Fruit fly (Drosophila melanogaster): ENCODE results near the gene Cbp80.

Cbp80 gene

dm6 chrX:4679813-4680381 lies 30.1 kb downstream of the Cbp80 start (continued):
- TF ChIP-seq tna (GFP tag; IDR thresholded peaks at IDR 0.05; ENCODE audit: partially characterized antibody): no peak
- TF ChIP-seq CG9932 (GFP tag; IDR thresholded peaks at IDR 0.05): peak; percentile 51; the same call in 1 of the 2 replicates
- peak; percentile 38; the same call in 1 of the 2 replicates for TF ChIP-seq bowl (GFP tag; IDR thresholded peaks at IDR 0.05)
- no peak for TF ChIP-seq CG4617 (GFP tag; optimal IDR thresholded peaks at IDR 0.05; ENCODE audit: borderline replicate concordance)
- peak; percentile 66; the same call in 1 of the 2 replicates for TF ChIP-seq ranshi (GFP tag; IDR thresholded peaks at IDR 0.05)
- peak; percentile 48 for TF ChIP-seq ems (GFP tag; optimal IDR thresholded peaks at IDR 0.05)
- TF ChIP-seq CG10462 (GFP tag; optimal IDR thresholded peaks at IDR 0.05): peak; percentile 50
- TF ChIP-seq dmrt11E (tag; optimal IDR thresholded peaks at IDR 0.05): peak; percentile 50
- no peak for TF ChIP-seq insv (GFP tag; optimal IDR thresholded peaks at IDR 0.05)
- peak; percentile 15 for TF ChIP-seq CG8944 (GFP tag; optimal IDR thresholded peaks at IDR 0.05)
- peak; percentile 49; the same call in 1 of the 2 replicates for TF ChIP-seq HLH3B (GFP tag; IDR thresholded peaks at IDR 0.05)
- 0 out of 3 replicates have a peak, but pooled peaks have one; percentile 45 for TF ChIP-seq H15 (GFP tag; IDR thresholded peaks at IDR 0.05)
- TF ChIP-seq CG17385 (GFP tag; optimal IDR thresholded peaks at IDR 0.05): peak; percentile 59
- no peak for TF ChIP-seq seq (GFP tag; IDR thresholded peaks at IDR 0.05)
- TF ChIP-seq z (GFP tag; IDR thresholded peaks at IDR 0.05): no peak
- peak in 1 of 3 experiments; percentile 48 for TF ChIP-seq lola (GFP tag; optimal IDR thresholded peaks at IDR 0.05)
- peak; percentile 70 for TF ChIP-seq CG2678 (tag; optimal IDR thresholded peaks at IDR 0.05)
- no peak for TF ChIP-seq Aef1 (GFP tag; IDR thresholded peaks at IDR 0.05)
- TF ChIP-seq sob (GFP tag; IDR thresholded peaks at IDR 0.05): peak; percentile 42; the same call in 1 of the 2 replicates
- peak; percentile 60 for TF ChIP-seq PHDP (tag; optimal IDR thresholded peaks at IDR 0.05)
- TF ChIP-seq Ets65A (GFP tag): peak; percentile 82
- TF ChIP-seq lab (GFP tag; optimal IDR thresholded peaks at IDR 0.05): peak; percentile 76
- no peak for TF ChIP-seq CG14860 (GFP tag; IDR thresholded peaks at IDR 0.05; ENCODE audit: partially characterized antibody)
- no peak for TF ChIP-seq CG10321 (GFP tag; IDR thresholded peaks at IDR 0.05)
- peak; percentile 37 for TF ChIP-seq CG9609 (GFP tag; optimal IDR thresholded peaks at IDR 0.05)
- peak; percentile 36 for TF ChIP-seq Ssrp (tag; optimal IDR thresholded peaks at IDR 0.05)
- TF ChIP-seq CG2875 (GFP tag; optimal IDR thresholded peaks at IDR 0.05): no peak
- no peak for TF ChIP-seq CG17568 (GFP tag; optimal IDR thresholded peaks at IDR 0.05)
- peak; percentile 21 for TF ChIP-seq CG10654 (GFP tag; optimal IDR thresholded peaks at IDR 0.05)
- no peak for TF ChIP-seq NFAT (GFP tag; IDR thresholded peaks at IDR 0.05)
- TF ChIP-seq CG1024 (GFP tag; IDR thresholded peaks at IDR 0.05): no peak
- peak; percentile 33; the same call in 1 of the 2 replicates for TF ChIP-seq wdn (GFP tag; IDR thresholded peaks at IDR 0.05)
- no peak for TF ChIP-seq pb (GFP tag; optimal IDR thresholded peaks at IDR 0.05)
- peak; percentile 33 for TF ChIP-seq salm (tag; optimal IDR thresholded peaks at IDR 0.05)
- TF ChIP-seq zf30C (GFP tag; optimal IDR thresholded peaks at IDR 0.05): peak; percentile 90
- TF ChIP-seq Dad (GFP tag; optimal IDR thresholded peaks at IDR 0.05): no peak
- peak; percentile 24 for TF ChIP-seq NC2β (GFP tag; optimal IDR thresholded peaks at IDR 0.05)
- TF ChIP-seq unpg (GFP tag; optimal IDR thresholded peaks at IDR 0.05): peak; percentile 71
- peak; percentile 58 for TF ChIP-seq nmo (GFP tag; optimal IDR thresholded peaks at IDR 0.05)
- TF ChIP-seq Sin3A (optimal IDR thresholded peaks at IDR 0.05): no peak
- peak; percentile 46 for TF ChIP-seq fu2 (GFP tag; optimal IDR thresholded peaks at IDR 0.05)
- TF ChIP-seq hb (GFP tag; IDR thresholded peaks at IDR 0.05; ENCODE audit: partially characterized antibody): no peak
- TF ChIP-seq CG15269 (tag; optimal IDR thresholded peaks at IDR 0.05): peak; percentile 63
- TF ChIP-seq CG12391 (tag; optimal IDR thresholded peaks at IDR 0.05): peak; percentile 67
- peak; percentile 8; the same call in 1 of the 2 replicates for TF ChIP-seq CG14014 (GFP tag; IDR thresholded peaks at IDR 0.05)
- TF ChIP-seq Dfd (GFP tag; optimal IDR thresholded peaks at IDR 0.05): no peak
- TF ChIP-seq CG3995 (GFP tag; optimal IDR thresholded peaks at IDR 0.05): no peak
- TF ChIP-seq phol (tag; optimal IDR thresholded peaks at IDR 0.05): peak; percentile 58
- peak; percentile 16 for TF ChIP-seq Abd-B (GFP tag; optimal IDR thresholded peaks at IDR 0.05)
- no peak for TF ChIP-seq CG7987 (GFP tag; optimal IDR thresholded peaks at IDR 0.05)
